Worm (Caenorhabditis elegans) whole organism, L4 larva: ENCODE data around the gene C05D11.13.

ENCODE experiments used
- aly-2 ChIP-seq: sonication (generic microtip); optimal IDR thresholded peaks from 2 replicates; lab custom pipeline; 2018; ENCODE audit warnings: missing biosample characterization, missing genetic modification characterization
- ama-1 ChIP-seq: fragments of 150-350 bp; optimal IDR thresholded peaks from 2 replicates; lab custom pipeline; 2014; ENCODE audit warnings: inconsistent platforms, mixed read lengths
- ces-1 ChIP-seq: fragments of 150-350 bp; sonication (generic microtip); optimal IDR thresholded peaks from 4 replicates; lab custom pipeline; 2014; ENCODE audit warnings: missing biosample characterization, missing genetic modification reagents, missing genetic modification characterization
- daf-8 ChIP-seq: fragments of 200-800 bp; sonication (Bioruptor generic); IDR thresholded peaks from 2 replicates; pipeline ENCODE4 v1.3.6; 2022; ENCODE audit warnings: missing genetic modification characterization, missing compliant biosample characterization
- hlh-11 ChIP-seq: fragments of 200-800 bp; sonication (Bioruptor generic); optimal IDR thresholded peaks from 2 replicates; lab custom pipeline; 2018; ENCODE audit warnings: mild to moderate bottlenecking, missing genetic modification characterization, missing compliant biosample characterization
- lin-15B ChIP-seq: fragments of 150-350 bp; sonication (generic microtip); optimal IDR thresholded peaks from 3 replicates; lab custom pipeline; 2014; ENCODE audit warnings: missing biosample characterization, missing genetic modification characterization
- lsy-2 ChIP-seq, 2 experiments: fragments of 150-350 bp in 1 of 2; sonication (generic microtip) in 1 of 2; optimal IDR thresholded peaks; 2 replicates each; lab custom pipeline; 2014 to 2017; ENCODE audit warnings: missing biosample characterization in 2 of 2, missing genetic modification characterization in 2 of 2
- nhr-237 ChIP-seq: sonication (generic microtip); optimal IDR thresholded peaks from 2 replicates; lab custom pipeline; 2017; ENCODE audit warnings: missing biosample characterization, missing genetic modification characterization
- nhr-6 ChIP-seq: fragments of 150-350 bp; optimal IDR thresholded peaks from 2 replicates; lab custom pipeline; 2014; ENCODE audit warnings: missing biosample characterization, missing genetic modification characterization
- rbr-2 ChIP-seq: sonication (generic microtip); optimal IDR thresholded peaks from 2 replicates; lab custom pipeline; 2016; ENCODE audit warnings: missing genotype, missing genetic modification characterization, missing compliant biosample characterization
- vab-7 ChIP-seq: fragments of 200-800 bp; sonication (Bioruptor generic); IDR thresholded peaks from 2 replicates; pipeline ENCODE4 v1.3.6; 2022; ENCODE audit warnings: missing genetic modification reagents, missing genetic modification characterization, missing compliant biosample characterization

DNA sequence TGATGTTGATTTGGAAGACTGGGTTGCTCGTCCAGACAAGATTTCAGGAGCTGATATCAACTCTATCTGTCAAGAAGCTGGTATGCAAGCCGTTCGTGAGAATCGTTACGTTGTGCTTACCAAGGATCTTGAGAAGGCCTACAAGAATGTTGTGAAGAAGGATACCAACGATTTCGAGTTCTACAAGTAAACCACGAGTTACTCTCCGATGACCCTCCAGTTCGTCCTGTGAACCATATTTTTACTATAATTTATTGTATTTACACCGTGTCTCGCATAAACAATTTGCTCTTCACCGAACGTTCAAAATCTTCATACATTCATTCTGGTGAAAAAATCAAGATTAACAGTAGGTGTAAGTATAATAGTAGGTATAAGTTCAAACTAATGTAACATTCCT is 46.6 kb upstream of the C05D11.13 start:
- TF ChIP-seq aly-2 (no peak), ces-1 (no peak), ama-1 (no peak), lsy-2 (tag; optimal IDR thresholded peaks at IDR 0.05; lab: Kevin White, UChicago) (no peak), lin-15B (tag; lab: Kevin White, UChicago) (no peak), nhr-6 (tag; lab: Kevin White, UChicago) (no peak), daf-8 (GFP tag; lab: Robert Waterston, UW) (no peak), vab-7 (GFP tag; lab: Robert Waterston, UW) (no peak), rbr-2 (tag; lab: Kevin White, UChicago) (no peak), hlh-11 (tag; lab: Kevin White, UChicago) (no peak), nhr-237 (no peak)
